Worm (Caenorhabditis elegans): ENCODE measurements around the gene nhr-120.

Gene nhr-120

DNA sequence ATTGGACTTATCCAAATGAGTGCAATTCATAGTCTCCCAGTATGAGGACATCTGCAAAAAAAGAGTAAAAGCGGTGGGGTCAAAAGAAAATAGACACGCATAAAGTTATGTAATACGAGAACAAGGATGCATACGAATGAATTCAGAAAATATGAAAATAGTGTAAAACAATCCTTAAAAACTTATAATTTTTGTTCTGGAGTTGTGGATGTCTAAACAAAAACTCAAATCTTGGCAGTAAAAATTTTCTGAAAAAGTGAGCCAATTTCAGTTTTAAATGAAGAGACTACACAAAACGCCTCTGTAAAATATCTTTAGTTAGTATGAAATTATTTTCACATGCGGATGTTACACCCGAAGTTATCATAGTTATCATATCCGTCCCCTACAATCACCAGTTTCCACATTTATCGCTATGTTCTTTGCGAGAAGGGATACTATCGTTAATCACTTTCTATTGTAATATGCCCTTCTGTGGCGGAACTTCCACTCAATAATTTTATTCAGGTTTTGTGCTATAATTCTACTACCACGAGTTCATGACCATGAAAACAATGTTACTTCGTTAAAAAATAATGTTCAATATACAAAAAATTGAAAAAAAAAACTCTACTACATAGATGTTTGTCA, at the start of gene nhr-120:
nhr-120 (minus strand) TSS at position 51 of the 630 bp plus-strand sequence.
- TF ChIP-seq efl-1 (optimal IDR thresholded peaks at IDR 0.05) (no peak), efl-1 (GFP tag; optimal IDR thresholded peaks at IDR 0.05 in 1 of 2) (peak in 1 of 2 experiments; percentile 46), blmp-1 (tag; optimal IDR thresholded peaks at IDR 0.05) (peak; percentile 70), xbp-1 (tag; optimal IDR thresholded peaks at IDR 0.05) (no peak), unc-98 (GFP tag; IDR thresholded peaks at IDR 0.05) (no peak), elt-3 (tag; optimal IDR thresholded peaks at IDR 0.05) (peak in 1 of 6 experiments; percentile 57), unc-130 (tag; optimal IDR thresholded peaks at IDR 0.05) (no peak), efl-3 (GFP tag; optimal IDR thresholded peaks at IDR 0.05) (no peak)

DNA sequence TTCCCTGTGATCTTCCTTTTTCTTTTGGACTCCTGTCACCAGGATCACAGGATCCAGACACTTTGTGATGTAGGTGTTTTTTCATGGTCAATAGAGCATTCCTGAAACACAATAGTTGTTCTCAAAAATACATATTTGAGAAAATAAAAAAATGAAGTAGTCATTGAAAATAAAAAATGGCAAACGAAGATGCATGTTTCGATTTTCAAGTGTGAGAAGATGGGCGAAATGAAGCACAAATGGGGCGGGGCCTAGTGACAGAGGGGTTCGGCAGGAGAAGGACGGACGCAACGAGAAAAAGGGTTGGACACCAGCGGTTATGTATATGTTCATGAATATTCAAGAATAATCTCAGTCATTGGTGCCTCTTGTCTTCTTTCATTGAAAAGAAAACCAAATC, 49.6 kb upstream of the nhr-120 start, which contains the start of gene F38B6.6:
F38B6.6 (minus strand) TSS at position 101 of the 400 bp plus-strand sequence.
- TF ChIP-seq lin-39 (tag; optimal IDR thresholded peaks at IDR 0.05) (no peak), fkh-10 (GFP tag; optimal IDR thresholded peaks at IDR 0.05) (peak; percentile 40)

DNA sequence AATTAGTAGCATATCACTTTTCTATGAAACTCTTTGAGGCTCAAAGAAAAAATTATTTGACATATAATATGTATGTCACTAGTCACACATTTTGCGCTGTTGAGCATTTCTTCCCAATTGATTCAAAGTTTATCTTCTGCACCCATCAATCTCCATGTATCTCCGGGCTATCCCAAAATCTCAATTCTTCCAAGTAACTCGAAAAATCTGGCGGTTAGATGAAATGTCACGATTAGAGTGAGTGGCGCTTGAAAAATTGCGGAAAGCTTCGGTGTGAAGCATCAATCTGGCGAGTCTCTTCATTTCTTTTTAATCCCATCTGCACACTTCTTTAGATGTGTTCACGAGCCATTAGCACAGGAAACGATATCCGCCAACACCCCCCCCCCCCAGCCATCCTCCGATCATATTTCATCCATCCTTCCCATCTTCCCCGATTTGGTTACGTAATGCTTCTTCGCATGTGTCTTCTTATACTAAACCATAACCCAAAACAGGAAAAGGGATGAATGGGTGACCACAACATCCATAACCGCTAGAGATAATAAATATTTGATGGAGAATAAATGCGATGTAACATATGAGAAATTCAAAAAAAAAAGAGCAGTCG, 48.6 kb upstream of the nhr-120 start:
- TF ChIP-seq dsc-1 (tag; optimal IDR thresholded peaks at IDR 0.05) = peak; percentile 66
- no peak for TF ChIP-seq nhr-47 (tag; optimal IDR thresholded peaks at IDR 0.05)

ce11 chrX:6687756-6688155, 47.3 kb upstream of the nhr-120 start:
- TF ChIP-seq nhr-77 (tag; optimal IDR thresholded peaks at IDR 0.05) (no peak), dsc-1 (tag; optimal IDR thresholded peaks at IDR 0.05) (peak; percentile 50), ceh-63 (GFP tag; optimal IDR thresholded peaks at IDR 0.05) (peak; percentile 85)

DNA sequence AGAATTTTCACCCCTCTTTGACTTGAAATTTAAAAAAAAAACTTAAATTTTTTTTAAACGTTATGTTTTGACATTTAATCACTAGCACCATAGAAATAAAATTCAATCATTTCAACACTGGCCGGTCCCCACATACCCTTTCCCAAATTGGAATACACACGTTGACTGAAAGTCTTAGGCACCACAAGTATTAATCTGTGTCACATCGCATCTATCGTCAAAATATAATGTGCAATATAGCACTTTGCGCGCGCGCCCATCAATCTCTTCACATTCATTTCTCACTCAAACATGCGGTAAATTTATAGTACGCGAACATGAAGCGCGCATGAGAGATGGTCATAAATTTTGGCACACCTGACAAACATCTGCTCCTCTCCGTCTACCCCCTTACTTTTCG, 46.9 kb upstream of the nhr-120 start:
- TF ChIP-seq tbx-2 (tag; optimal IDR thresholded peaks at IDR 0.05) (peak; percentile 29), vab-15 (tag; optimal IDR thresholded peaks at IDR 0.05) (peak; percentile 1), ztf-4 (tag; optimal IDR thresholded peaks at IDR 0.05) (no peak), mef-2 (tag; optimal IDR thresholded peaks at IDR 0.05) (no peak), egl-13 (tag; optimal IDR thresholded peaks at IDR 0.05) (peak; percentile 36), nhr-237 (tag; optimal IDR thresholded peaks at IDR 0.05) (no peak), xbp-1 (tag; optimal IDR thresholded peaks at IDR 0.05) (no peak)

DNA sequence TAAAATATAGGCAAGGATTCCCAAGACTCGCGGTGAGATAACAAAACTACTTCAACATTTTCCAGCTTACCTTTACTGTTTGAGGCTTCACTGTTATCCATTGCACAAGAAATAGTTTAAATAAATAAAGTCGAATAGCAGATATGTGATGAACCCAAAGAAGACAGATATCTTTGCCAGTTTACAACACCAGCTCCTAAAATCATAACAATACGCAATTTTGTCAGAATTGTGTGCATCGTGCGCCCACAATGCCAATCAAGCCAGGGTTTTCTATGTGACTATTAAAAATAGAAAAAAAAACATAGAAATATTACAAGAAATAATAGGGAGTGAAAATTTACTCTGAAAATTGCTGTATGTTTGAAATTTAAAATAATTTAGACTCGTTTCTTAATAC, 42.3 kb upstream of the nhr-120 start, which contains the start of gene F38B6.8:
F38B6.8 (minus strand) TSS at position 101 of the 400 bp plus-strand sequence.
- no peak for TF ChIP-seq snpc-4 (tag; optimal IDR thresholded peaks at IDR 0.05)
- no peak for TF ChIP-seq zag-1 (tag; optimal IDR thresholded peaks at IDR 0.05)
- TF ChIP-seq nhr-237 (tag; optimal IDR thresholded peaks at IDR 0.05) = no peak
- no peak for TF ChIP-seq Y116A8C.19 (tag; optimal IDR thresholded peaks at IDR 0.05; ENCODE audit: borderline replicate concordance)
- no peak for TF ChIP-seq F16B12.6 (tag; optimal IDR thresholded peaks at IDR 0.05)
- no peak for TF ChIP-seq C34B4.2 (tag; optimal IDR thresholded peaks at IDR 0.05)
- no peak for TF ChIP-seq efl-1 (optimal IDR thresholded peaks at IDR 0.05)
- no peak for TF ChIP-seq efl-1 (GFP tag; optimal IDR thresholded peaks at IDR 0.05 in 1 of 2)
- TF ChIP-seq nhr-11 (tag; optimal IDR thresholded peaks at IDR 0.05) = no peak
- no peak for TF ChIP-seq rnt-1 (tag; optimal IDR thresholded peaks at IDR 0.05)
- TF ChIP-seq ceh-82 (tag; optimal IDR thresholded peaks at IDR 0.05) = no peak
- no peak for TF ChIP-seq unc-98 (GFP tag; IDR thresholded peaks at IDR 0.05)
- TF ChIP-seq fos-1 (tag; optimal IDR thresholded peaks at IDR 0.05) = no peak
- no peak for TF ChIP-seq egl-27 (tag; optimal IDR thresholded peaks at IDR 0.05)
- no peak for TF ChIP-seq lin-35 (GFP tag; optimal IDR thresholded peaks at IDR 0.05)
